Worm (Caenorhabditis elegans) whole organism, mixed stage, embryonic: ENCODE measurements around the gene ZK856.11.

ENCODE experiments used
- ceh-39 ChIP-seq: fragments of 150-350 bp; optimal IDR thresholded peaks from 2 replicates; lab custom pipeline; 2014; ENCODE audit warnings: missing biosample characterization, missing genetic modification characterization
- elt-3 ChIP-seq: fragments of 150-350 bp; optimal IDR thresholded peaks from 2 replicates; lab custom pipeline; 2014; ENCODE audit warnings: missing biosample characterization, missing genetic modification characterization
- lin-13 ChIP-seq: fragments of 150-350 bp; optimal IDR thresholded peaks from 2 replicates; lab custom pipeline; 2014; ENCODE audit warnings: missing biosample characterization, missing genetic modification characterization
- lsy-2 ChIP-seq: fragments of 150-350 bp; optimal IDR thresholded peaks from 2 replicates; lab custom pipeline; 2014; ENCODE audit warnings: missing biosample characterization, missing genetic modification characterization
- mab-5 ChIP-seq: fragments of 150-350 bp; optimal IDR thresholded peaks from 2 replicates; lab custom pipeline; 2014; ENCODE audit warnings: missing biosample characterization, missing genetic modification characterization
- unc-39 ChIP-seq: fragments of 150-350 bp; optimal IDR thresholded peaks from 2 replicates; lab custom pipeline; 2014; ENCODE audit warnings: missing biosample characterization, missing genetic modification characterization

DNA sequence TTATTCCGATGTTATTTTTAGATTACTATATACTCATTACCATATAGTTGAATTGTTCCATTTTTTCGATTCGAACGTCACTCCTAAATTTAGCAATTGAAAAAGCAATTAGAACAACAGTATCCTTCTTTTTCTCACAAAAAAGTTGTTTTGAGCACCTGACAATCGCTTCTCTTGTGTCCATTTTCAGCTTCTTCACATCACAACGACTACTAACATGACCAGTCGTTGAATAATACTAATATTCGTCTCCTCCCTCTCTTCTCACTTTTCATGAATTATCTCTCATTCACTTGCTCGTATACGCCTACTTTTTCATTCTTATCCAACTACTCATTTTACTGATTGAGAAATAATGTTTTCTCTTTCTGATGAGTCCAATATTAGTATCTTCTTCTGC, 12.0 kb upstream of the ZK856.11 start, which contains the start of gene ZK856.14:
- TF ChIP-seq ceh-39 (tag; lab: Kevin White, UChicago): no peak
- no peak for TF ChIP-seq elt-3
- TF ChIP-seq mab-5 (tag; lab: Kevin White, UChicago): no peak
- TF ChIP-seq lsy-2 (tag; lab: Kevin White, UChicago): no peak
- no peak for TF ChIP-seq lin-13 (tag; lab: Kevin White, UChicago)
- no peak for TF ChIP-seq unc-39 (tag; lab: Kevin White, UChicago)
